Fruit fly (Drosophila melanogaster): Measurements from ENCODE around the gene CG7990.

Gene CG7990

DNA sequence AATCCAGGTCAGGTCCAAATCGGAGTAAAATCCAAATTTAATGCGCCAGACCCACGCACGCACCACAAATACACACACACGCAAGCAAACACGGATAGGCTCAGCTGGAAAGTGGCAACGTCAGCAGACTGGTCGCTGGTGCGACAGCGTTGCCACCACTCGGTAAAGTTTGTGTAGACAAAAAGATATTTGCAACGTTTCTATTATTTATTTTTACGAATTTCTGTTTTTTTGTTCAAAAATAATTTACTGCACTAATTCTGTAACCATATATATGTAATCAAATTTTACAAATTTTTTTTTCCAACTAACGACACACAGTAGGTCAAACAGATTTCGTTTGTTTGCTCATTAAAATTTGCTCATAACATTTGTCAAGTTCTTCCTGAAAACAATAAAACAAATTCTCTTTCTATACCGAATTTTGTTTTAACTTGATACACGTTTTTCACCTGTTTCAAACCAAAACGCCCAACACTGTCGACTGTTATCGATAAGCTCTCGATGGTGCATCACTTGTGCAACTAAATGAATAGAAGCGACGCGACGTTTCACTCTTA is 22.0 kb downstream of the CG7990 start, which contains the start of the genes CG7556 and CG7453 (continued):
- TF ChIP-seq CG9609 (GFP tag; optimal IDR thresholded peaks at IDR 0.05): peak; percentile 77
- TF ChIP-seq CG13287 (GFP tag; IDR thresholded peaks at IDR 0.05; ENCODE audit: partially characterized antibody): 0 out of 2 replicates have a peak, but pooled peaks have one; percentile 14
- peak; percentile 76 for TF ChIP-seq CG10267 (tag; optimal IDR thresholded peaks at IDR 0.05)
- peak; percentile 87 for TF ChIP-seq lilli (GFP tag; optimal IDR thresholded peaks at IDR 0.05)
- peak; percentile 57; the same call in 1 of the 2 replicates for TF ChIP-seq CG14441 (GFP tag; IDR thresholded peaks at IDR 0.05)
- peak; percentile 43; the same call in 1 of the 2 replicates for TF ChIP-seq CG32767 (GFP tag; IDR thresholded peaks at IDR 0.05)
- TF ChIP-seq CG8765 (GFP tag; IDR thresholded peaks at IDR 0.05): no peak
- peak; percentile 67 for TF ChIP-seq Xrp1 (GFP tag; IDR thresholded peaks at IDR 0.05)
- peak; percentile 58 for TF ChIP-seq CG18764 (GFP tag; optimal IDR thresholded peaks at IDR 0.05)
- TF ChIP-seq peb (GFP tag; IDR thresholded peaks at IDR 0.05): no peak; the same call in 1 of the 2 replicates
- no peak for TF ChIP-seq oc (tag; optimal IDR thresholded peaks at IDR 0.05)
- no peak for TF ChIP-seq knrl (GFP tag; IDR thresholded peaks at IDR 0.05; ENCODE audit: partially characterized antibody)
- TF ChIP-seq zfh1 (GFP tag; IDR thresholded peaks at IDR 0.05): 0 out of 3 replicates have a peak, but pooled peaks have one; percentile 28
- peak; percentile 32 for TF ChIP-seq CG4404 (GFP tag; IDR thresholded peaks at IDR 0.05)
- TF ChIP-seq CG6175 (GFP tag; IDR thresholded peaks at IDR 0.05): no peak
- TF ChIP-seq CG13123 (GFP tag; optimal IDR thresholded peaks at IDR 0.05): peak; percentile 14
- no peak for TF ChIP-seq CG10959 (GFP tag; IDR thresholded peaks at IDR 0.05)
- TF ChIP-seq Hmr (GFP tag; optimal IDR thresholded peaks at IDR 0.05): peak; percentile 71
- TF ChIP-seq PHDP (tag; optimal IDR thresholded peaks at IDR 0.05): peak; percentile 70
- TF ChIP-seq fd3F (GFP tag; optimal IDR thresholded peaks at IDR 0.05): peak; percentile 44
- no peak for TF ChIP-seq CG6254 (GFP tag; optimal IDR thresholded peaks at IDR 0.05)
- TF ChIP-seq sima (GFP tag; optimal IDR thresholded peaks at IDR 0.05): peak; percentile 33
- TF ChIP-seq z (GFP tag; IDR thresholded peaks at IDR 0.05): no peak
- peak; percentile 14 for TF ChIP-seq CG3838 (GFP tag; optimal IDR thresholded peaks at IDR 0.05)
- peak; percentile 43; the same call in 1 of the 3 replicates for TF ChIP-seq CG34422 (GFP tag; IDR thresholded peaks at IDR 0.05)
- peak; percentile 53 for TF ChIP-seq CG1529 (GFP tag; optimal IDR thresholded peaks at IDR 0.05)
- TF ChIP-seq Bteb2 (GFP tag; optimal IDR thresholded peaks at IDR 0.05): peak; percentile 58
- TF ChIP-seq gem (tag; optimal IDR thresholded peaks at IDR 0.05): peak; percentile 86
- peak; percentile 31 for TF ChIP-seq CG15479 (GFP tag; optimal IDR thresholded peaks at IDR 0.05)
- peak; percentile 84 for TF ChIP-seq CG14710 (tag; optimal IDR thresholded peaks at IDR 0.05)
- TF ChIP-seq ken (GFP tag; IDR thresholded peaks at IDR 0.05): peak; percentile 56; the same call in 1 of the 3 replicates
- TF ChIP-seq CG8944 (GFP tag; optimal IDR thresholded peaks at IDR 0.05): peak; percentile 74
- peak; percentile 28 for TF ChIP-seq scrt (GFP tag; optimal IDR thresholded peaks at IDR 0.05)
- TF ChIP-seq CG3163 (GFP tag; optimal IDR thresholded peaks at IDR 0.05): peak; percentile 46
- TF ChIP-seq CG1647 (GFP tag; optimal IDR thresholded peaks at IDR 0.05): peak; percentile 48
- no peak for TF ChIP-seq CG7987 (GFP tag; optimal IDR thresholded peaks at IDR 0.05)
- peak; percentile 49; the same call in 1 of the 2 replicates for TF ChIP-seq CG11247 (GFP tag; IDR thresholded peaks at IDR 0.05)
- TF ChIP-seq CG10366 (GFP tag; IDR thresholded peaks at IDR 0.05): peak; percentile 51
- peak; percentile 54 for TF ChIP-seq Mes4 (GFP tag; optimal IDR thresholded peaks at IDR 0.05)
- TF ChIP-seq wdn (GFP tag; IDR thresholded peaks at IDR 0.05): 0 out of 2 replicates have a peak, but pooled peaks have one; percentile 17
- peak; percentile 74 for TF ChIP-seq CG15696 (tag; optimal IDR thresholded peaks at IDR 0.05)
- peak; percentile 47 for TF ChIP-seq CG12219 (GFP tag; optimal IDR thresholded peaks at IDR 0.05)
- TF ChIP-seq Hand (GFP tag; optimal IDR thresholded peaks at IDR 0.05): no peak
- peak; percentile 54 for TF ChIP-seq CG34376 (GFP tag; optimal IDR thresholded peaks at IDR 0.05)
- TF ChIP-seq tna (GFP tag; IDR thresholded peaks at IDR 0.05; ENCODE audit: partially characterized antibody): no peak
- peak; percentile 67 for TF ChIP-seq Sry-δ (GFP tag; optimal IDR thresholded peaks at IDR 0.05)
- peak; percentile 79 for TF ChIP-seq CG4424 (GFP tag; optimal IDR thresholded peaks at IDR 0.05)
- TF ChIP-seq CG30020 (tag; optimal IDR thresholded peaks at IDR 0.05): peak; percentile 72
- peak; percentile 77 for TF ChIP-seq sob (GFP tag; IDR thresholded peaks at IDR 0.05)
- peak; percentile 59 for TF ChIP-seq CG4328 (GFP tag; optimal IDR thresholded peaks at IDR 0.05)

Data from whole organism, embryonic.